Worm (Caenorhabditis elegans) whole organism, mixed stage, embryonic: ENCODE data around the gene ZC317.6.

Experiments used
- blmp-1 ChIP-seq: fragments of 150-350 bp; optimal IDR thresholded peaks from 2 replicates; lab custom pipeline; 2014; ENCODE audit warnings: missing biosample characterization, missing genetic modification characterization
- ceh-83 ChIP-seq: fragments of 200-800 bp; sonication (Bioruptor generic); optimal IDR thresholded peaks from 2 replicates; lab custom pipeline; 2018; ENCODE audit warnings: mild to moderate bottlenecking, missing genetic modification characterization, missing compliant biosample characterization
- elt-3 ChIP-seq: fragments of 150-350 bp; optimal IDR thresholded peaks from 2 replicates; lab custom pipeline; 2014; ENCODE audit warnings: missing biosample characterization, missing genetic modification characterization
- lin-32 ChIP-seq: fragments of 200-800 bp; sonication (Bioruptor generic); optimal IDR thresholded peaks from 2 replicates; lab custom pipeline; 2018; ENCODE audit warnings: mild to moderate bottlenecking, missing genetic modification characterization, missing compliant biosample characterization
- nhr-12 ChIP-seq: fragments of 150-350 bp; optimal IDR thresholded peaks from 2 replicates; lab custom pipeline; 2014; ENCODE audit warnings: missing biosample characterization, missing genetic modification characterization
- snpc-4 ChIP-seq: fragments of 150-350 bp; optimal IDR thresholded peaks from 2 replicates; lab custom pipeline; 2014; ENCODE audit warnings: missing biosample characterization, missing genetic modification characterization

- TF ChIP-seq ceh-83 (GFP tag; lab: Kevin White, UChicago): no peak
- TF ChIP-seq snpc-4 (tag; lab: Kevin White, UChicago): no peak
- no peak for TF ChIP-seq lin-32 (GFP tag; lab: Kevin White, UChicago)
- no peak for TF ChIP-seq nhr-12 (tag; lab: Kevin White, UChicago)
- TF ChIP-seq blmp-1 (tag; lab: Kevin White, UChicago): no peak
- TF ChIP-seq elt-3 (tag; lab: Kevin White, UChicago): no peak
Measured at ce11 chrV:5509134-5509533, 40.7 kb upstream of the ZC317.6 start.
